Fruit fly (Drosophila melanogaster) whole organism, embryonic: ENCODE measurements around the gene snu.
A peak's percentile ranks its signal among the peaks of the same experiment; 100 is the strongest.

Experiments used
- Ada2b ChIP-seq: fragments of 200-800 bp; sonication (Bioruptor generic); IDR thresholded peaks from 2 replicates; pipeline ENCODE4 v1.3.6; 2022; ENCODE audit warnings: missing biosample characterization, missing genetic modification characterization
- Atf-2 ChIP-seq: fragments of 200-800 bp; sonication (Bioruptor generic); optimal IDR thresholded peaks from 2 replicates; lab custom pipeline; 2016; ENCODE audit warnings: missing biosample characterization, missing genetic modification characterization
- BEAF-32 ChIP-seq: fragments of 200-800 bp; sonication (Bioruptor generic); optimal IDR thresholded peaks from 3 replicates; lab custom pipeline; 2017; ENCODE audit warnings: missing biosample characterization, missing genetic modification characterization, mild to moderate bottlenecking, moderate library complexity, missing genetic modification reagents
- Bgb ChIP-seq: fragments of 200-800 bp; sonication (Bioruptor generic); IDR thresholded peaks from 2 replicates; pipeline ENCODE4 v1.3.6; 2022; ENCODE audit warnings: missing biosample characterization, missing genetic modification characterization; ENCODE audit not compliant: partially characterized antibody
- BtbVII ChIP-seq: fragments of 200-800 bp; sonication (Bioruptor generic); optimal IDR thresholded peaks from 3 replicates; lab custom pipeline; 2017; ENCODE audit warnings: missing biosample characterization, mild to moderate bottlenecking, missing genetic modification characterization
- CG11504 ChIP-seq: fragments of 200-800 bp; sonication (Bioruptor generic); optimal IDR thresholded peaks from 3 replicates; lab custom pipeline; 2019; ENCODE audit warnings: missing biosample characterization, mild to moderate bottlenecking, missing genetic modification characterization, moderate library complexity
- CG12155 ChIP-seq: fragments of 200-800 bp; sonication (Bioruptor generic); optimal IDR thresholded peaks from 3 replicates; lab custom pipeline; 2016; ENCODE audit warnings: missing biosample characterization, missing genetic modification characterization
- CG12299 ChIP-seq: fragments of 200-800 bp; sonication (Bioruptor generic); optimal IDR thresholded peaks from 2 replicates; lab custom pipeline; 2018; ENCODE audit warnings: missing biosample characterization, mild to moderate bottlenecking, missing genetic modification characterization
- CG12659 ChIP-seq: fragments of 200-800 bp; sonication (Bioruptor generic); optimal IDR thresholded peaks from 3 replicates; lab custom pipeline; 2017; ENCODE audit warnings: mild to moderate bottlenecking, missing biosample characterization, missing genetic modification reagents, missing genetic modification characterization
- CG13287 ChIP-seq: fragments of 200-800 bp; sonication (Bioruptor generic); IDR thresholded peaks from 2 replicates; pipeline ENCODE4 v1.3.6; 2022; ENCODE audit warnings: missing biosample characterization, missing genetic modification characterization; ENCODE audit not compliant: partially characterized antibody
- CG13296 ChIP-seq: fragments of 200-800 bp; sonication (Bioruptor generic); optimal IDR thresholded peaks from 3 replicates; lab custom pipeline; 2018; ENCODE audit warnings: missing biosample characterization, mild to moderate bottlenecking, missing genetic modification characterization
- CG15011 ChIP-seq: fragments of 200-800 bp; sonication (Bioruptor generic); optimal IDR thresholded peaks from 3 replicates; lab custom pipeline; 2018; ENCODE audit warnings: missing biosample characterization, mild to moderate bottlenecking, missing genetic modification characterization
- CG15514 ChIP-seq: fragments of 200-800 bp; sonication (Bioruptor generic); optimal IDR thresholded peaks from 3 replicates; lab custom pipeline; 2017; ENCODE audit warnings: missing biosample characterization, missing genetic modification characterization, mild to moderate bottlenecking, moderate library complexity, missing genetic modification reagents
- CG1603 ChIP-seq: fragments of 200-800 bp; sonication (Bioruptor generic); optimal IDR thresholded peaks from 2 replicates; lab custom pipeline; 2019; ENCODE audit warnings: missing biosample characterization, mild to moderate bottlenecking, missing genetic modification characterization, moderate library complexity
- CG17802 ChIP-seq: fragments of 200-800 bp; sonication (Bioruptor generic); optimal IDR thresholded peaks from 2 replicates; lab custom pipeline; 2018; ENCODE audit warnings: missing biosample characterization, mild to moderate bottlenecking, missing genetic modification characterization, moderate library complexity
- CG1792 ChIP-seq: fragments of 200-800 bp; sonication (Bioruptor generic); optimal IDR thresholded peaks from 2 replicates; lab custom pipeline; 2016; ENCODE audit warnings: missing biosample characterization, missing genetic modification characterization
- CG18476 ChIP-seq: fragments of 200-800 bp; sonication (Bioruptor generic); optimal IDR thresholded peaks from 2 replicates; lab custom pipeline; 2016; ENCODE audit warnings: missing biosample characterization, mild to moderate bottlenecking, missing genetic modification characterization
- CG2116 ChIP-seq: fragments of 200-800 bp; sonication (Bioruptor generic); optimal IDR thresholded peaks from 3 replicates; lab custom pipeline; 2018; ENCODE audit warnings: missing biosample characterization, mild to moderate bottlenecking, missing genetic modification characterization
- CG2129 ChIP-seq: fragments of 200-800 bp; sonication (Bioruptor generic); IDR thresholded peaks from 2 replicates; pipeline ENCODE4 v1.3.6; 2022; ENCODE audit warnings: missing biosample characterization, missing genetic modification characterization; ENCODE audit not compliant: partially characterized antibody
- CG31365 ChIP-seq: fragments of 200-800 bp; sonication (Bioruptor generic); optimal IDR thresholded peaks from 2 replicates; lab custom pipeline; 2018; ENCODE audit warnings: missing biosample characterization, mild to moderate bottlenecking, missing genetic modification characterization
- CG32767 ChIP-seq: fragments of 200-800 bp; sonication (Bioruptor generic); IDR thresholded peaks from 2 replicates; pipeline ENCODE4 v1.3.6; 2022; ENCODE audit warnings: missing biosample characterization, missing genetic modification characterization
- CG4360 ChIP-seq: fragments of 200-800 bp; sonication (Bioruptor generic); IDR thresholded peaks from 2 replicates; pipeline ENCODE4 v1.3.6; 2022; ENCODE audit warnings: missing biosample characterization, missing genetic modification characterization
- CG4617 ChIP-seq: fragments of 200-800 bp; sonication (Bioruptor generic); optimal IDR thresholded peaks from 3 replicates; lab custom pipeline; 2016; ENCODE audit warnings: missing biosample characterization, missing genetic modification characterization, borderline replicate concordance
- CG6689 ChIP-seq: fragments of 200-800 bp; sonication (Bioruptor generic); IDR thresholded peaks from 2 replicates; pipeline ENCODE4 v1.3.6; 2022; ENCODE audit warnings: missing biosample characterization, missing genetic modification characterization
- CG6791 ChIP-seq: fragments of 200-800 bp; sonication (Bioruptor generic); IDR thresholded peaks from 3 replicates; pipeline ENCODE4 v1.3.6; 2022; ENCODE audit warnings: missing biosample characterization, missing genetic modification characterization; ENCODE audit not compliant: partially characterized antibody
- CG7839 ChIP-seq: fragments of 200-800 bp; sonication (Bioruptor generic); optimal IDR thresholded peaks from 3 replicates; lab custom pipeline; 2018; ENCODE audit warnings: missing biosample characterization, mild to moderate bottlenecking, missing genetic modification characterization, moderate library complexity
- CG8478 ChIP-seq: fragments of >200 bp; optimal IDR thresholded peaks from 2 replicates; lab custom pipeline; 2018
- CG9817 ChIP-seq: fragments of 200-800 bp; sonication (Bioruptor generic); optimal IDR thresholded peaks from 2 replicates; lab custom pipeline; 2018; ENCODE audit warnings: missing biosample characterization, mild to moderate bottlenecking, missing genetic modification characterization, moderate library complexity
- Dad ChIP-seq: fragments of 200-800 bp; sonication (Bioruptor generic); optimal IDR thresholded peaks from 3 replicates; lab custom pipeline; 2016; ENCODE audit warnings: missing biosample characterization, missing genetic modification characterization
- Dll ChIP-seq: fragments of 200-800 bp; sonication (Bioruptor generic); IDR thresholded peaks from 4 replicates; pipeline ENCODE4 v1.3.6; 2022; ENCODE audit warnings: missing biosample characterization, missing genetic modification characterization; ENCODE audit not compliant: partially characterized antibody
- Ets97D ChIP-seq: fragments of 200-800 bp; sonication (Bioruptor generic); optimal IDR thresholded peaks from 3 replicates; lab custom pipeline; 2016; ENCODE audit warnings: missing biosample characterization, missing genetic modification characterization
- Jarid2 ChIP-seq: fragments of 200-800 bp; sonication (Bioruptor generic); optimal IDR thresholded peaks from 3 replicates; lab custom pipeline; 2017; ENCODE audit warnings: mild to moderate bottlenecking, missing biosample characterization, missing genetic modification reagents, missing genetic modification characterization
- Lhr ChIP-seq: fragments of 200-800 bp; sonication (Bioruptor generic); optimal IDR thresholded peaks from 3 replicates; lab custom pipeline; 2017; ENCODE audit warnings: mild to moderate bottlenecking, missing biosample characterization, missing genetic modification reagents, missing genetic modification characterization
- MBD-R2 ChIP-seq: fragments of 200-800 bp; sonication (Bioruptor generic); IDR thresholded peaks from 2 replicates; pipeline ENCODE4 v1.3.6; 2022; ENCODE audit warnings: missing biosample characterization, missing genetic modification characterization
- Nf-YC ChIP-seq: fragments of 200-800 bp; optimal IDR thresholded peaks from 3 replicates; lab custom pipeline; 2019; ENCODE audit warnings: missing biosample characterization, mild to moderate bottlenecking, missing genetic modification characterization, moderate library complexity
- Side ChIP-seq: fragments of 200-800 bp; sonication (Bioruptor generic); optimal IDR thresholded peaks from 2 replicates; lab custom pipeline; 2016; ENCODE audit warnings: missing biosample characterization, missing genetic modification characterization
- abd-A ChIP-seq: fragments of 200-800 bp; sonication (Bioruptor generic); optimal IDR thresholded peaks from 3 replicates; lab custom pipeline; 2019; ENCODE audit warnings: missing biosample characterization, mild to moderate bottlenecking, missing genetic modification characterization, moderate library complexity
- ara ChIP-seq: fragments of 200-800 bp; sonication (Bioruptor generic); IDR thresholded peaks from 2 replicates; pipeline ENCODE4 v1.3.6; 2022; ENCODE audit warnings: missing biosample characterization, missing genetic modification characterization
- ase ChIP-seq: fragments of 200-800 bp; sonication (Bioruptor generic); IDR thresholded peaks from 3 replicates; pipeline ENCODE4 v1.3.6; 2022; ENCODE audit warnings: missing biosample characterization, missing genetic modification characterization
- chinmo ChIP-seq: fragments of 200-800 bp; sonication (Bioruptor generic); IDR thresholded peaks from 4 replicates; pipeline ENCODE4 v1.3.6; 2022; ENCODE audit warnings: missing biosample characterization, missing genetic modification characterization; ENCODE audit not compliant: partially characterized antibody
- crc ChIP-seq: fragments of 200-800 bp; sonication (Bioruptor generic); optimal IDR thresholded peaks from 2 replicates; lab custom pipeline; 2016; ENCODE audit warnings: missing biosample characterization, missing genetic modification characterization
- crp ChIP-seq, 2 experiments: fragments of 200-800 bp; sonication (Bioruptor generic); optimal IDR thresholded peaks; 2 replicates in 1 of 2; 3 replicates in 1 of 2; lab custom pipeline; 2017; ENCODE audit warnings: missing biosample characterization in 2 of 2, missing genetic modification characterization in 2 of 2, mild to moderate bottlenecking in 1 of 2, moderate library complexity in 1 of 2
- disco-r ChIP-seq: fragments of 200-800 bp; sonication (Bioruptor generic); optimal IDR thresholded peaks from 2 replicates; lab custom pipeline; 2016; ENCODE audit warnings: missing biosample characterization, missing genetic modification characterization
- dysf ChIP-seq: fragments of 200-800 bp; sonication (Bioruptor generic); IDR thresholded peaks from 3 replicates; pipeline ENCODE4 v1.3.6; 2022; ENCODE audit warnings: missing biosample characterization, missing genetic modification characterization
- exex ChIP-seq: fragments of 200-800 bp; sonication (Bioruptor generic); optimal IDR thresholded peaks from 4 replicates; lab custom pipeline; 2018; ENCODE audit warnings: missing biosample characterization, mild to moderate bottlenecking, missing genetic modification characterization, moderate library complexity
- ftz-f1 ChIP-seq: fragments of 200-800 bp; sonication (Bioruptor generic); optimal IDR thresholded peaks from 2 replicates; lab custom pipeline; 2016; ENCODE audit warnings: missing biosample characterization, missing genetic modification characterization
- gt ChIP-seq: fragments of 200-800 bp; sonication (Bioruptor generic); IDR thresholded peaks from 2 replicates; pipeline ENCODE4 v1.3.6; 2022; ENCODE audit warnings: missing biosample characterization, missing genetic modification characterization
- pros ChIP-seq: fragments of 200-800 bp; sonication (Bioruptor generic); optimal IDR thresholded peaks from 3 replicates; lab custom pipeline; 2019; ENCODE audit warnings: missing biosample characterization, mild to moderate bottlenecking, missing genetic modification characterization, moderate library complexity
- pum ChIP-seq: fragments of 200-800 bp; sonication (Bioruptor generic); optimal IDR thresholded peaks from 2 replicates; lab custom pipeline; 2016; ENCODE audit warnings: missing biosample characterization, missing genetic modification characterization
- unc-4 ChIP-seq: fragments of 200-800 bp; sonication (Bioruptor generic); IDR thresholded peaks from 2 replicates; pipeline ENCODE4 v1.3.6; 2022; ENCODE audit warnings: missing biosample characterization, missing genetic modification characterization; ENCODE audit not compliant: partially characterized antibody
- yki ChIP-seq: fragments of >200 bp; optimal IDR thresholded peaks from 3 replicates; lab custom pipeline; 2018

snu gene

DNA sequence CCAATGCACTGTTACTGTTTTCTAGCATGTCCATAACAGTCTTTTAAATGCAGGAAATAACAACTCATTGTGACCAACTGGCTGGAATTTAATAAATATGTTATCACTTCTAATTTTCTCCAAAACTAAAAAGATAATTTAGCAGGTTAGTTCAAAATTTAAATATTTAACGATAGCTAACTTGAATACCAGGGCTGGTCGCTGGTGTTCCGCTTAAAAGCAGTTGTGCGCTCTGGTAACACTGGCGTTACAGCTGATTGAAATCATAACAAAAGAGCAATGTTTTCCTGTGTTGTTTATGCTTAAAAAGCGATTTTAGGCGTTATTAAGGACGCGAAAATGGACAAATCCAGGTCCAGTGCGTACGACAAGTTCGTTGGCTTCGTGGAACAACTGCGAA lies 21.2 kb downstream of the snu start, which contains the start of gene htt (continued):
- TF ChIP-seq disco-r (GFP tag; lab: Kevin White, UChicago) (no peak), MBD-R2 (GFP tag; lab: Robert Waterston, UW) (peak; percentile 80), ara (GFP tag; lab: Robert Waterston, UW) (no peak), dysf (GFP tag; lab: Robert Waterston, UW) (no peak), Ets97D (GFP tag; lab: Kevin White, UChicago) (peak; percentile 29), yki (lab: Kevin White, UChicago) (no peak), Side (GFP tag; lab: Kevin White, UChicago) (no peak), CG4617 (GFP tag; lab: Kevin White, UChicago) (no peak), chinmo (GFP tag; lab: Robert Waterston, UW) (no peak), CG15514 (GFP tag; lab: Kevin White, UChicago) (peak; percentile 49), Atf-2 (GFP tag; lab: Kevin White, UChicago) (no peak), CG6689 (GFP tag; lab: Robert Waterston, UW) (no peak), CG1603 (tag; lab: Kevin White, UChicago) (peak; percentile 58), Ada2b (GFP tag; lab: Robert Waterston, UW) (no peak), CG13296 (GFP tag; lab: Kevin White, UChicago) (no peak), ftz-f1 (GFP tag; lab: Kevin White, UChicago) (no peak), abd-A (tag; lab: Kevin White, UChicago) (no peak), Jarid2 (GFP tag; lab: Kevin White, UChicago) (no peak), Bgb (GFP tag; lab: Robert Waterston, UW) (no peak), ase (GFP tag; lab: Robert Waterston, UW) (no peak), BEAF-32 (GFP tag; lab: Kevin White, UChicago) (peak; percentile 55), CG15011 (no peak), pum (GFP tag; lab: Kevin White, UChicago) (no peak), Dll (GFP tag; lab: Robert Waterston, UW) (peak; percentile 43; the same call in 2 of the 4 replicates), Dad (GFP tag; lab: Kevin White, UChicago) (no peak), pros (no peak), CG1792 (GFP tag; lab: Kevin White, UChicago) (no peak), BtbVII (GFP tag; lab: Kevin White, UChicago) (no peak), CG9817 (tag; lab: Kevin White, UChicago) (no peak), crc (GFP tag; lab: Kevin White, UChicago) (no peak), crp (GFP tag; optimal IDR thresholded peaks at IDR 0.05; lab: Kevin White, UChicago) (peak; percentile 50 to 92), CG2129 (no peak), CG31365 (tag; lab: Kevin White, UChicago) (no peak), Lhr (no peak), CG12659 (GFP tag; lab: Kevin White, UChicago) (no peak), CG2116 (GFP tag; lab: Kevin White, UChicago) (peak; percentile 15), CG17802 (tag; lab: Kevin White, UChicago) (no peak), exex (tag; lab: Kevin White, UChicago) (no peak), CG7839 (tag; lab: Kevin White, UChicago) (no peak), CG32767 (GFP tag; lab: Robert Waterston, UW) (no peak), CG8478 (lab: Kevin White, UChicago) (no peak), CG12299 (no peak), CG12155 (no peak), CG11504 (no peak), unc-4 (GFP tag; lab: Robert Waterston, UW) (peak; percentile 30; the same call in 1 of the 2 replicates), CG6791 (peak; percentile 32; the same call in 1 of the 3 replicates), CG4360 (GFP tag; lab: Robert Waterston, UW) (no peak), gt (GFP tag; lab: Robert Waterston, UW) (no peak), CG13287 (GFP tag; lab: Robert Waterston, UW) (peak; percentile 57; the same call in 1 of the 2 replicates), CG18476 (no peak), Nf-YC (tag; lab: Kevin White, UChicago) (no peak)
